Fruit fly (Drosophila melanogaster) whole organism, wandering third instar larva: ENCODE results near the gene ush.

Experiments used
- Abd-B ChIP-seq: fragments of >200 bp; optimal IDR thresholded peaks from 2 replicates; lab custom pipeline; 2017; ENCODE audit warnings: missing biosample characterization, missing genetic modification characterization
- CG32264 ChIP-seq: fragments of 200-800 bp; sonication (Bioruptor generic); optimal IDR thresholded peaks from 2 replicates; lab custom pipeline; 2016; ENCODE audit warnings: missing biosample characterization, missing genetic modification characterization
- CG9705 ChIP-seq: fragments of 200-800 bp; sonication (Bioruptor generic); optimal IDR thresholded peaks from 2 replicates; lab custom pipeline; 2018; ENCODE audit warnings: missing biosample characterization, mild to moderate bottlenecking, missing genetic modification characterization
- CrebA ChIP-seq: fragments of 200-800 bp; sonication (Bioruptor generic); optimal IDR thresholded peaks from 2 replicates; lab custom pipeline; 2016; ENCODE audit warnings: missing biosample characterization, mild to moderate bottlenecking, missing genetic modification characterization, borderline replicate concordance
- Dfd ChIP-seq: fragments of >200 bp; optimal IDR thresholded peaks from 2 replicates; lab custom pipeline; 2017; ENCODE audit warnings: missing biosample characterization, missing genetic modification characterization
- Dif ChIP-seq: fragments of 200-275, 200-300 bp; sonication (Bioruptor generic); optimal IDR thresholded peaks from 2 replicates; lab custom pipeline; 2018; ENCODE audit warnings: missing biosample characterization, missing genetic modification characterization; ENCODE audit not compliant: partially characterized antibody
- GATAd ChIP-seq: sonication (Bioruptor generic); optimal IDR thresholded peaks from 2 replicates; lab custom pipeline; 2016; ENCODE audit warnings: missing biosample characterization, missing genetic modification characterization
- HLH106 ChIP-seq: fragments of 200-800 bp; optimal IDR thresholded peaks from 3 replicates; lab custom pipeline; 2019; ENCODE audit warnings: missing biosample characterization, mild to moderate bottlenecking, missing genetic modification characterization, moderate library complexity
- Hnf4 ChIP-seq: fragments of 200-800 bp; sonication (Bioruptor generic); optimal IDR thresholded peaks from 2 replicates; lab custom pipeline; 2016; ENCODE audit warnings: missing biosample characterization, mild to moderate bottlenecking, missing genetic modification characterization
- Hr78 ChIP-seq: fragments of >200 bp; optimal IDR thresholded peaks from 2 replicates; lab custom pipeline; 2017; ENCODE audit warnings: missing biosample characterization, missing genetic modification characterization
- Hr83 ChIP-seq: fragments of 200-300 bp; sonication (Bioruptor generic); optimal IDR thresholded peaks from 2 replicates; lab custom pipeline; 2016; ENCODE audit warnings: missing biosample characterization, mild to moderate bottlenecking, missing genetic modification characterization, moderate library complexity; ENCODE audit not compliant: poor library complexity, severe bottlenecking
- Jra ChIP-seq: sonication (Bioruptor generic); optimal IDR thresholded peaks from 2 replicates; lab custom pipeline; 2016; ENCODE audit warnings: missing biosample characterization, missing genetic modification characterization
- Mio ChIP-seq: sonication (Bioruptor generic); optimal IDR thresholded peaks from 2 replicates; lab custom pipeline; 2016; ENCODE audit warnings: missing biosample characterization, missing genetic modification characterization
- Myc ChIP-seq: fragments of >200 bp; optimal IDR thresholded peaks from 2 replicates; lab custom pipeline; 2017
- N ChIP-seq: fragments of >200 bp; optimal IDR thresholded peaks from 2 replicates; lab custom pipeline; 2018; ENCODE audit warnings: missing biosample characterization, missing external identifiers, missing genetic modification characterization
- OdsH ChIP-seq: fragments of 200-800 bp; sonication (Bioruptor generic); optimal IDR thresholded peaks from 2 replicates; lab custom pipeline; 2016; ENCODE audit warnings: missing biosample characterization, mild to moderate bottlenecking, missing genetic modification characterization
- Rel ChIP-seq, 2 experiments: fragments of 200-800 bp; sonication (Bioruptor generic) in 1 of 2; optimal IDR thresholded peaks; 2 replicates in 1 of 2; 3 replicates in 1 of 2; lab custom pipeline; 2016 to 2019; ENCODE audit warnings: mild to moderate bottlenecking in 2 of 2, missing biosample characterization in 2 of 2, missing genetic modification characterization in 2 of 2, moderate library complexity in 1 of 2
- Sp1 ChIP-seq: fragments of 200-800 bp; sonication (Bioruptor generic); optimal IDR thresholded peaks from 3 replicates; lab custom pipeline; 2019; ENCODE audit warnings: missing biosample characterization, mild to moderate bottlenecking, missing genetic modification characterization, moderate library complexity
- Vsx2 ChIP-seq: fragments of 200-300, 225-300 bp; sonication (Bioruptor generic); optimal IDR thresholded peaks from 2 replicates; lab custom pipeline; 2018; ENCODE audit warnings: missing biosample characterization, missing genetic modification characterization; ENCODE audit not compliant: partially characterized antibody
- br ChIP-seq: fragments of 200-800 bp; sonication (Bioruptor generic); optimal IDR thresholded peaks from 2 replicates; lab custom pipeline; 2016; ENCODE audit warnings: missing biosample characterization, missing genetic modification characterization
- brk ChIP-seq: fragments of 200-800 bp; sonication (Bioruptor generic); optimal IDR thresholded peaks from 2 replicates; lab custom pipeline; 2016; ENCODE audit warnings: missing biosample characterization, mild to moderate bottlenecking, missing genetic modification characterization
- dl ChIP-seq, 2 experiments: fragments of 175-275, 200-275 bp in 1 of 2; fragments of 200-275 bp in 1 of 2; sonication (Bioruptor generic); optimal IDR thresholded peaks; lab custom pipeline; 2018; ENCODE audit warnings: mild to moderate bottlenecking in 2 of 2, missing biosample characterization in 2 of 2, missing genetic modification characterization in 2 of 2, moderate library complexity in 2 of 2; ENCODE audit not compliant: partially characterized antibody in 2 of 2, insufficient read depth in 1 of 2
- dmrt93B ChIP-seq: fragments of 200-800 bp; sonication (Bioruptor generic); optimal IDR thresholded peaks from 2 replicates; lab custom pipeline; 2018; ENCODE audit warnings: missing biosample characterization, mild to moderate bottlenecking, missing genetic modification characterization
- dsf ChIP-seq: sonication (Bioruptor generic); optimal IDR thresholded peaks from 2 replicates; lab custom pipeline; 2016; ENCODE audit warnings: missing biosample characterization, missing genetic modification characterization, borderline replicate concordance
- ey ChIP-seq: fragments of 200-800 bp; sonication (Bioruptor generic); optimal IDR thresholded peaks from 2 replicates; lab custom pipeline; 2016; ENCODE audit warnings: missing biosample characterization, missing genetic modification characterization
- foxo ChIP-seq, 2 experiments: fragments of 200-800 bp; sonication (Bioruptor generic); optimal IDR thresholded peaks; 2 replicates in 1 of 2; 3 replicates in 1 of 2; lab custom pipeline; 2016 to 2017; ENCODE audit warnings: missing biosample characterization in 2 of 2, missing genetic modification characterization in 2 of 2
- fru ChIP-seq: fragments of 200-800 bp; sonication (Bioruptor generic); optimal IDR thresholded peaks from 3 replicates; lab custom pipeline; 2016; ENCODE audit warnings: missing biosample characterization, mild to moderate bottlenecking, missing genetic modification characterization
- h ChIP-seq: fragments of 200-800 bp; sonication (Bioruptor generic); optimal IDR thresholded peaks from 3 replicates; lab custom pipeline; 2016; ENCODE audit warnings: missing biosample characterization, mild to moderate bottlenecking, missing genetic modification characterization
- jim ChIP-seq: fragments of 175-275, 200-325 bp; sonication (Bioruptor generic); optimal IDR thresholded peaks from 2 replicates; lab custom pipeline; 2016; ENCODE audit warnings: missing biosample characterization, mild to moderate bottlenecking, missing genetic modification characterization
- lola ChIP-seq: fragments of >200 bp; optimal IDR thresholded peaks from 2 replicates; lab custom pipeline; 2017; ENCODE audit warnings: missing biosample characterization, missing genetic modification characterization
- pan ChIP-seq: fragments of >200 bp; optimal IDR thresholded peaks from 2 replicates; lab custom pipeline; 2017
- psq ChIP-seq: fragments of 200-800 bp; sonication (Bioruptor generic); optimal IDR thresholded peaks from 3 replicates; lab custom pipeline; 2017; ENCODE audit warnings: missing biosample characterization, mild to moderate bottlenecking, missing genetic modification characterization, moderate library complexity
- rgr ChIP-seq: fragments of 200-800 bp; sonication (Bioruptor generic); optimal IDR thresholded peaks from 3 replicates; lab custom pipeline; 2016; ENCODE audit warnings: missing biosample characterization, mild to moderate bottlenecking, missing genetic modification characterization
- sage ChIP-seq: fragments of 200-800 bp; sonication (Bioruptor generic); optimal IDR thresholded peaks from 2 replicates; lab custom pipeline; 2016; ENCODE audit warnings: missing biosample characterization, mild to moderate bottlenecking, missing genetic modification characterization
- sv ChIP-seq: fragments of 200-800 bp; sonication (Bioruptor generic); optimal IDR thresholded peaks from 3 replicates; lab custom pipeline; 2016; ENCODE audit warnings: missing biosample characterization, missing genetic modification characterization
- tai ChIP-seq: sonication (Bioruptor generic); optimal IDR thresholded peaks from 2 replicates; lab custom pipeline; 2016; ENCODE audit warnings: missing biosample characterization, missing genetic modification characterization
- usp ChIP-seq: fragments of >200 bp; optimal IDR thresholded peaks from 2 replicates; lab custom pipeline; 2017; ENCODE audit warnings: missing biosample characterization, missing genetic modification characterization
- woc ChIP-seq: sonication (Bioruptor generic); optimal IDR thresholded peaks from 2 replicates; lab custom pipeline; 2016; ENCODE audit warnings: missing biosample characterization, mild to moderate bottlenecking, missing genetic modification characterization

ush gene

DNA sequence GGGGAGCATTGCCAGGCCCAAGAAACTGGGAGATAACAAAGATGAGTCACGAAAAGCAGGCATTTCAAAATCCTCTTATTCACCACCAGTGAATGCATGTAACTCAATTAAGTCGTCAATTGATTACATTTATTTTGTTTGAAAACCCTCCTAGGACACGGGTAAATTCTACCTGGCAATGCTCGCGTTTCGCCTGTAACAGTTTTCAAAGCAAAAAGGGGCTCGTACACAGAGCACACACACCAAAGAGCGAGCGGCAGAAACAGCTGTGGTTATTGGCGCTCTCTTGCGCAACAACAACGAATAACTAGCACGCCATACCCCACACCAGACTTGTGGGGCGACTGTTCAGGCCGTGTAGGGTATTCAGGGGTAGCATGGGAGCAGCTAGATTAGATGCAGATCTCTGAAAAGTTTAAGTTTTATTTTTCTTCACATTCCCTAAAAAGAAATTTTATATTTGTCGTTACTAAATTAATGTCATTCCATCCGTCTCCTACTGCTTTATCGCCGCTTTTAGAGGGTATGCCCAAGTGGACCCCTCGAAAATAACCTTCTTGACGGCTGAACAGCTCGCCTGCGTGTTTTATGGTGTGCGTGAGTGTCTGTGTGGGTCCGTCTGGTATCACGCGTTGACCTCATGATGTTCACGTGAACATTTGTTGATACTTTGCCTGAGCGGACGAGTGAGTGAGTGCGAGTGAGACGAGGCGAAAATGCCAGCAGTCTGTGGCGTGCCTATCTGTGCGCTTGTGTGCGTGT lies 4.8 kb downstream of the ush start:
- TF ChIP-seq CG9705 (GFP tag; lab: Kevin White, UChicago) (peak; percentile 99), N (GFP tag; lab: Kevin White, UChicago) (no peak), rgr (GFP tag; lab: Kevin White, UChicago) (peak; percentile 100), CG32264 (peak; percentile 100), foxo (GFP tag; optimal IDR thresholded peaks at IDR 0.05; lab: Kevin White, UChicago) (peak; percentile 100), sage (GFP tag; lab: Kevin White, UChicago) (peak; percentile 99), sv (GFP tag; lab: Kevin White, UChicago) (peak; percentile 100), CrebA (GFP tag; lab: Kevin White, UChicago) (peak; percentile 99), psq (GFP tag; lab: Kevin White, UChicago) (peak; percentile 100), h (GFP tag; lab: Kevin White, UChicago) (peak; percentile 100), Mio (peak; percentile 98), fru (GFP tag; lab: Kevin White, UChicago) (peak; percentile 100), Myc (lab: Kevin White, UChicago) (no peak), dmrt93B (peak; percentile 100), Abd-B (no peak), Rel (GFP tag; optimal IDR thresholded peaks at IDR 0.05; lab: Kevin White, UChicago) (peak; percentile 100), Rel (tag; optimal IDR thresholded peaks at IDR 0.05; lab: Kevin White, UChicago) (peak; percentile 93), jim (GFP tag; lab: Kevin White, UChicago) (peak; percentile 89), usp (peak; percentile 31), dl (GFP tag; optimal IDR thresholded peaks at IDR 0.05; lab: Kevin White, UChicago; ENCODE audit: insufficient read depth in 1 of 2, partially characterized antibody in 2 of 2) (peak in 1 of 2 experiments; percentile 69), lola (GFP tag; lab: Kevin White, UChicago) (peak; percentile 41), pan (lab: Kevin White, UChicago) (peak; percentile 94), GATAd (GFP tag; lab: Kevin White, UChicago) (peak; percentile 98), Hnf4 (GFP tag; lab: Kevin White, UChicago) (peak; percentile 100), Hr83 (GFP tag; lab: Kevin White, UChicago) (peak; percentile 94), dsf (peak; percentile 99), ey (GFP tag; lab: Kevin White, UChicago) (peak; percentile 100), HLH106 (tag; lab: Kevin White, UChicago) (peak; percentile 100), Sp1 (GFP tag; lab: Kevin White, UChicago) (peak; percentile 100), Dif (peak; percentile 49), Dfd (GFP tag; lab: Kevin White, UChicago) (peak; percentile 99), br (GFP tag; lab: Kevin White, UChicago) (peak; percentile 100), brk (GFP tag; lab: Kevin White, UChicago) (peak; percentile 99), Vsx2 (GFP tag; lab: Kevin White, UChicago) (no peak), woc (peak; percentile 100), tai (GFP tag; lab: Kevin White, UChicago) (peak; percentile 100), OdsH (GFP tag; lab: Kevin White, UChicago) (peak; percentile 100), Jra (GFP tag; lab: Kevin White, UChicago) (peak; percentile 100), Hr78 (GFP tag; lab: Kevin White, UChicago) (no peak)

DNA sequence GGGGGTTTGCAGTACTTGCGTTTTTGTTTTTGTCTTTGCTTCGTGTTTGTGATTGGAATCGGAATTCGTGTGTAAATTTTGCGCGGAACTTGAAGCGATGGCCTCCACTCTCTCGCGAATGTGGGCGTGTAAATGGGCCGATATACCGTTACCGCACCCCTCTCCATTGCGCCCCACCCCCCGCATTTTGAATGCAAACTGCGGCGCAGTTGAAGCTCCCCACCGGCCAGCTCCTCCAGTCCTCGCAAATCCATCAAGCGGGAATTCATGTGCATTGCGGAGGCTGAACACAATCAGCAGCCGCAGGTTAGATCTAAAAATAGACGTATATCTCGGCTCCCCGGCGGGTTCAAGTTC lies 5.4 kb downstream of the ush start:
- TF ChIP-seq Sp1 (GFP tag; lab: Kevin White, UChicago) (no peak), Rel (GFP tag; optimal IDR thresholded peaks at IDR 0.05; lab: Kevin White, UChicago) (no peak), Rel (tag; optimal IDR thresholded peaks at IDR 0.05; lab: Kevin White, UChicago) (peak; percentile 52), Hr83 (GFP tag; lab: Kevin White, UChicago) (peak; percentile 47)
